Fruit fly (Drosophila melanogaster) whole organism, embryonic: ENCODE measurements around the gene CG12702.

Experiments
- Bgb ChIP-seq: fragments of 200-800 bp; sonication (Bioruptor generic); IDR thresholded peaks from 2 replicates; pipeline ENCODE4 v1.3.6; 2022; ENCODE audit warnings: missing biosample characterization, missing genetic modification characterization; ENCODE audit not compliant: partially characterized antibody
- CG10267 ChIP-seq: fragments of 200-800 bp; sonication (Bioruptor generic); optimal IDR thresholded peaks from 2 replicates; lab custom pipeline; 2018; ENCODE audit warnings: missing biosample characterization, mild to moderate bottlenecking, missing genetic modification characterization, moderate library complexity
- CG11085 ChIP-seq: fragments of 200-800 bp; sonication (Bioruptor generic); IDR thresholded peaks from 2 replicates; pipeline ENCODE4 v1.3.6; 2022; ENCODE audit warnings: missing biosample characterization, missing genetic modification characterization
- CG12104 ChIP-seq: fragments of 200-800 bp; sonication (Bioruptor generic); optimal IDR thresholded peaks from 3 replicates; lab custom pipeline; 2016; ENCODE audit warnings: missing biosample characterization, missing genetic modification characterization
- CG13287 ChIP-seq: fragments of 200-800 bp; sonication (Bioruptor generic); IDR thresholded peaks from 2 replicates; pipeline ENCODE4 v1.3.6; 2022; ENCODE audit warnings: missing biosample characterization, missing genetic modification characterization; ENCODE audit not compliant: partially characterized antibody
- CG13424 ChIP-seq: fragments of 200-800 bp; sonication (Bioruptor generic); optimal IDR thresholded peaks from 2 replicates; lab custom pipeline; 2019; ENCODE audit warnings: missing biosample characterization, mild to moderate bottlenecking, missing genetic modification characterization, moderate library complexity
- CG13894 ChIP-seq: fragments of 200-800 bp; sonication (Bioruptor generic); optimal IDR thresholded peaks from 3 replicates; lab custom pipeline; 2018; ENCODE audit warnings: missing biosample characterization, mild to moderate bottlenecking, missing genetic modification characterization, moderate library complexity
- CG14050 ChIP-seq: fragments of 200-800 bp; sonication (Bioruptor generic); IDR thresholded peaks from 3 replicates; pipeline ENCODE4 v1.3.6; 2022; ENCODE audit warnings: missing biosample characterization, missing genetic modification characterization
- CG15479 ChIP-seq: fragments of 200-800 bp; sonication (Bioruptor generic); optimal IDR thresholded peaks from 3 replicates; lab custom pipeline; 2019; ENCODE audit warnings: missing biosample characterization, mild to moderate bottlenecking, missing genetic modification characterization, moderate library complexity
- CG16815 ChIP-seq: fragments of 200-800 bp; sonication (Bioruptor generic); optimal IDR thresholded peaks from 3 replicates; lab custom pipeline; 2017; ENCODE audit warnings: missing biosample characterization, mild to moderate bottlenecking, missing genetic modification characterization
- CG18599 ChIP-seq: fragments of 200-800 bp; sonication (Bioruptor generic); optimal IDR thresholded peaks from 3 replicates; lab custom pipeline; 2017; ENCODE audit warnings: missing biosample characterization, missing genetic modification characterization, mild to moderate bottlenecking, moderate library complexity, missing genetic modification reagents
- CG30020 ChIP-seq: fragments of 200-800 bp; optimal IDR thresholded peaks from 2 replicates; lab custom pipeline; 2019; ENCODE audit warnings: missing biosample characterization, mild to moderate bottlenecking, missing genetic modification characterization, moderate library complexity
- CG31388 ChIP-seq: fragments of 200-800 bp; sonication (Bioruptor generic); optimal IDR thresholded peaks from 2 replicates; lab custom pipeline; 2016; ENCODE audit warnings: missing biosample characterization, missing genetic modification characterization
- CG34422 ChIP-seq: fragments of 200-800 bp; sonication (Bioruptor generic); IDR thresholded peaks from 3 replicates; pipeline ENCODE4 v1.3.6; 2022; ENCODE audit warnings: missing biosample characterization, missing genetic modification characterization
- CG4360 ChIP-seq: fragments of 200-800 bp; sonication (Bioruptor generic); IDR thresholded peaks from 2 replicates; pipeline ENCODE4 v1.3.6; 2022; ENCODE audit warnings: missing biosample characterization, missing genetic modification characterization
- CG4404 ChIP-seq: fragments of 200-800 bp; sonication (Bioruptor generic); IDR thresholded peaks from 2 replicates; pipeline ENCODE4 v1.3.6; 2022; ENCODE audit warnings: missing biosample characterization, missing genetic modification characterization
- CG7839 ChIP-seq: fragments of 200-800 bp; sonication (Bioruptor generic); optimal IDR thresholded peaks from 3 replicates; lab custom pipeline; 2018; ENCODE audit warnings: missing biosample characterization, mild to moderate bottlenecking, missing genetic modification characterization, moderate library complexity
- CG8089 ChIP-seq: fragments of 200-800 bp; sonication (Bioruptor generic); optimal IDR thresholded peaks from 3 replicates; lab custom pipeline; 2016; ENCODE audit warnings: missing biosample characterization, missing genetic modification characterization
- Camta ChIP-seq: fragments of 200-800 bp; sonication (Bioruptor generic); optimal IDR thresholded peaks from 2 replicates; lab custom pipeline; 2016; ENCODE audit warnings: missing biosample characterization, missing genetic modification characterization
- Dbx ChIP-seq: fragments of 200-800 bp; sonication (Bioruptor generic); IDR thresholded peaks from 3 replicates; pipeline ENCODE4 v1.3.6; 2022; ENCODE audit warnings: missing biosample characterization, missing genetic modification characterization
- Dip2 ChIP-seq: fragments of 200-800 bp; sonication (Bioruptor generic); IDR thresholded peaks from 2 replicates; pipeline ENCODE4 v1.3.6; 2022; ENCODE audit warnings: missing biosample characterization, missing genetic modification characterization
- Gug ChIP-seq: fragments of 200-800 bp; sonication (Bioruptor generic); IDR thresholded peaks from 4 replicates; pipeline ENCODE4 v1.3.6; 2022; ENCODE audit warnings: missing biosample characterization, missing genetic modification characterization
- Oli ChIP-seq: fragments of 200-800 bp; sonication (Bioruptor generic); optimal IDR thresholded peaks from 2 replicates; lab custom pipeline; 2018; ENCODE audit warnings: missing biosample characterization, mild to moderate bottlenecking, missing genetic modification characterization, moderate library complexity
- Stat92E ChIP-seq, 3 experiments: fragments of >200 bp in 2 of 3; fragments of 200-800 bp in 1 of 3; sonication (Bioruptor generic) in 1 of 3; optimal IDR thresholded peaks; 2 replicates each; lab custom pipeline; 2017 to 2019; ENCODE audit warnings: missing biosample characterization in 3 of 3, missing genetic modification characterization in 3 of 3, mild to moderate bottlenecking in 1 of 3, moderate library complexity in 1 of 3
- aop ChIP-seq: fragments of 200-800 bp; sonication (Bioruptor generic); IDR thresholded peaks from 2 replicates; pipeline ENCODE4 v1.3.6; 2022; ENCODE audit warnings: missing biosample characterization, missing genetic modification characterization
- ara ChIP-seq: fragments of 200-800 bp; sonication (Bioruptor generic); IDR thresholded peaks from 2 replicates; pipeline ENCODE4 v1.3.6; 2022; ENCODE audit warnings: missing biosample characterization, missing genetic modification characterization
- bowl ChIP-seq: fragments of 200-800 bp; sonication (Bioruptor generic); IDR thresholded peaks from 2 replicates; pipeline ENCODE4 v1.3.6; 2022; ENCODE audit warnings: missing biosample characterization, missing genetic modification characterization
- cg ChIP-seq: fragments of 200-800 bp; sonication (Bioruptor generic); optimal IDR thresholded peaks from 3 replicates; lab custom pipeline; 2019; ENCODE audit warnings: missing biosample characterization, mild to moderate bottlenecking, missing genetic modification characterization, moderate library complexity
- corto ChIP-seq: fragments of 200-800 bp; sonication (Bioruptor generic); optimal IDR thresholded peaks from 2 replicates; lab custom pipeline; 2016; ENCODE audit warnings: missing biosample characterization, mild to moderate bottlenecking, missing genetic modification characterization, moderate library complexity
- dpn ChIP-seq, 2 experiments: fragments of 200-800 bp; sonication (Bioruptor generic); optimal IDR thresholded peaks; 3 replicates each; lab custom pipeline; 2016; ENCODE audit warnings: missing biosample characterization in 2 of 2, missing genetic modification characterization in 2 of 2
- fd3F ChIP-seq: fragments of 200-800 bp; sonication (Bioruptor generic); optimal IDR thresholded peaks from 2 replicates; lab custom pipeline; 2018; ENCODE audit warnings: missing biosample characterization, mild to moderate bottlenecking, missing genetic modification characterization, moderate library complexity
- grn ChIP-seq: fragments of 200-800 bp; sonication (Bioruptor generic); optimal IDR thresholded peaks from 3 replicates; lab custom pipeline; 2017; ENCODE audit warnings: missing biosample characterization, missing genetic modification characterization
- hb ChIP-seq: fragments of 200-800 bp; sonication (Bioruptor generic); IDR thresholded peaks from 3 replicates; pipeline ENCODE4 v1.3.6; 2022; ENCODE audit warnings: missing biosample characterization, missing genetic modification characterization; ENCODE audit not compliant: partially characterized antibody
- kni ChIP-seq: fragments of 200-800 bp; sonication (Bioruptor generic); optimal IDR thresholded peaks from 3 replicates; lab custom pipeline; 2017; ENCODE audit warnings: mild to moderate bottlenecking, missing biosample characterization, missing genetic modification reagents, missing genetic modification characterization
- p53 ChIP-seq: fragments of 200-800 bp; sonication (Bioruptor generic); optimal IDR thresholded peaks from 2 replicates; lab custom pipeline; 2016; ENCODE audit warnings: missing biosample characterization, missing genetic modification characterization
- pros ChIP-seq: fragments of 200-800 bp; sonication (Bioruptor generic); optimal IDR thresholded peaks from 3 replicates; lab custom pipeline; 2019; ENCODE audit warnings: missing biosample characterization, mild to moderate bottlenecking, missing genetic modification characterization, moderate library complexity
- salm ChIP-seq: fragments of 200-800 bp; sonication (Bioruptor generic); optimal IDR thresholded peaks from 2 replicates; lab custom pipeline; 2018; ENCODE audit warnings: missing biosample characterization, mild to moderate bottlenecking, missing genetic modification characterization
- schlank ChIP-seq: fragments of 200-800 bp; sonication (Bioruptor generic); optimal IDR thresholded peaks from 2 replicates; lab custom pipeline; 2018; ENCODE audit warnings: missing biosample characterization, mild to moderate bottlenecking, missing genetic modification characterization
- sens ChIP-seq: fragments of 200-800 bp; sonication (Bioruptor generic); peaks from one replicate; lab custom pipeline; 2016; ENCODE audit warnings: missing biosample characterization, missing genetic modification characterization
- shn ChIP-seq: fragments of 200-800 bp; sonication (Bioruptor generic); optimal IDR thresholded peaks from 3 replicates; lab custom pipeline; 2016; ENCODE audit warnings: missing biosample characterization, missing genetic modification characterization
- sim ChIP-seq: fragments of 200-800 bp; sonication (Bioruptor generic); IDR thresholded peaks from 2 replicates; pipeline ENCODE4 v1.3.6; 2022; ENCODE audit warnings: missing biosample characterization, missing genetic modification characterization
- slp2 ChIP-seq: fragments of 200-800 bp; sonication (Bioruptor generic); optimal IDR thresholded peaks from 2 replicates; lab custom pipeline; 2016; ENCODE audit warnings: missing biosample characterization, missing genetic modification characterization
- sob ChIP-seq: fragments of 200-800 bp; sonication (Bioruptor generic); IDR thresholded peaks from 2 replicates; pipeline ENCODE4 v1.3.6; 2022; ENCODE audit warnings: missing biosample characterization, missing genetic modification characterization
- tll ChIP-seq, 2 experiments: fragments of 200-800 bp in 1 of 2; fragments of >200 bp in 1 of 2; sonication (Bioruptor generic) in 1 of 2; optimal IDR thresholded peaks; 2 replicates each; lab custom pipeline; 2017 to 2019; ENCODE audit warnings: missing biosample characterization in 2 of 2, missing genetic modification characterization in 2 of 2, mild to moderate bottlenecking in 1 of 2, moderate library complexity in 1 of 2
- toy ChIP-seq: fragments of 200-800 bp; sonication (Bioruptor generic); IDR thresholded peaks from 2 replicates; pipeline ENCODE4 v1.3.6; 2022; ENCODE audit warnings: missing biosample characterization, missing genetic modification characterization
- tx ChIP-seq: fragments of 200-800 bp; sonication (Bioruptor generic); optimal IDR thresholded peaks from 2 replicates; lab custom pipeline; 2016; ENCODE audit warnings: missing biosample characterization, missing genetic modification characterization
- vfl ChIP-seq: fragments of 200-800 bp; sonication (Bioruptor generic); optimal IDR thresholded peaks from 2 replicates; lab custom pipeline; 2016; ENCODE audit warnings: missing biosample characterization, missing genetic modification characterization
- zen ChIP-seq: fragments of 200-800 bp; sonication (Bioruptor generic); optimal IDR thresholded peaks from 3 replicates; lab custom pipeline; 2018; ENCODE audit warnings: missing biosample characterization, mild to moderate bottlenecking, missing genetic modification characterization, moderate library complexity

Gene CG12702

dm6 chrX:19772002-19772622 lies 7.4 kb upstream of the CG12702 start:
- peak in 1 of 2 experiments; percentile 63 for TF ChIP-seq tll (GFP tag; optimal IDR thresholded peaks at IDR 0.05; lab: Kevin White, UChicago)
- peak; percentile 98 for TF ChIP-seq pros (GFP tag; lab: Kevin White, UChicago)
- no peak for TF ChIP-seq fd3F (GFP tag; lab: Kevin White, UChicago)
- TF ChIP-seq zen, result peak; percentile 96
- TF ChIP-seq CG11085 (GFP tag; lab: Robert Waterston, UW), result no peak
- no peak for TF ChIP-seq Camta (GFP tag; lab: Kevin White, UChicago)
- TF ChIP-seq slp2, result no peak
- peak; percentile 7 for TF ChIP-seq kni (GFP tag; lab: Kevin White, UChicago)
- TF ChIP-seq CG8089 (GFP tag; lab: Kevin White, UChicago), result no peak
- TF ChIP-seq Oli (tag; lab: Kevin White, UChicago), result no peak
- peak; percentile 32 for TF ChIP-seq grn (GFP tag; lab: Kevin White, UChicago)
- TF ChIP-seq sens (GFP tag; lab: Kevin White, UChicago), result no peak
- peak; percentile 85 for TF ChIP-seq CG15479 (GFP tag; lab: Kevin White, UChicago)
- TF ChIP-seq Bgb (GFP tag; lab: Robert Waterston, UW), result no peak
- TF ChIP-seq CG13424 (tag; lab: Kevin White, UChicago), result no peak
- no peak for TF ChIP-seq CG13287 (GFP tag; lab: Robert Waterston, UW)
- TF ChIP-seq cg (GFP tag; lab: Kevin White, UChicago), result peak; percentile 61
- TF ChIP-seq CG34422 (GFP tag; lab: Robert Waterston, UW), result no peak
- TF ChIP-seq CG12104 (GFP tag; lab: Kevin White, UChicago), result no peak
- TF ChIP-seq CG4360 (GFP tag; lab: Robert Waterston, UW), result peak; percentile 51; the same call in 1 of the 2 replicates
- no peak for TF ChIP-seq vfl
- TF ChIP-seq p53 (GFP tag; lab: Kevin White, UChicago), result no peak
- TF ChIP-seq shn (GFP tag; lab: Kevin White, UChicago), result no peak

- TF ChIP-seq CG12104 (GFP tag; lab: Kevin White, UChicago), result no peak
- TF ChIP-seq sim, result peak; percentile 48; the same call in 1 of the 2 replicates
- TF ChIP-seq CG30020 (tag; lab: Kevin White, UChicago), result no peak
- TF ChIP-seq toy (GFP tag; lab: Robert Waterston, UW), result no peak
- TF ChIP-seq CG31388 (GFP tag; lab: Kevin White, UChicago), result no peak
- no peak for TF ChIP-seq bowl
- TF ChIP-seq CG14050 (GFP tag; lab: Robert Waterston, UW), result no peak
- no peak for TF ChIP-seq Stat92E (GFP tag; optimal IDR thresholded peaks at IDR 0.05; lab: Kevin White, UChicago)
- peak; percentile 26 for TF ChIP-seq CG18599 (GFP tag; lab: Kevin White, UChicago)
- TF ChIP-seq sob, result no peak
- TF ChIP-seq Dbx (GFP tag; lab: Robert Waterston, UW), result no peak
- TF ChIP-seq CG4404 (GFP tag; lab: Robert Waterston, UW), result peak; percentile 32; the same call in 1 of the 2 replicates
- TF ChIP-seq hb, result no peak
- TF ChIP-seq CG7839 (tag; lab: Kevin White, UChicago), result peak; percentile 51
- no peak for TF ChIP-seq Dip2
- no peak for TF ChIP-seq aop (GFP tag; lab: Robert Waterston, UW)
- peak; percentile 64 for TF ChIP-seq CG10267 (tag; lab: Kevin White, UChicago)
- TF ChIP-seq ara, result peak; percentile 69
- peak; percentile 22 for TF ChIP-seq tx
- no peak for TF ChIP-seq corto (GFP tag; lab: Kevin White, UChicago)
- no peak for TF ChIP-seq salm (tag; lab: Kevin White, UChicago)
- TF ChIP-seq schlank (tag; lab: Kevin White, UChicago), result no peak
- TF ChIP-seq CG13894 (tag; lab: Kevin White, UChicago), result no peak
- TF ChIP-seq Gug (GFP tag; lab: Robert Waterston, UW), result no peak
- peak; percentile 5 to 42 for TF ChIP-seq dpn (GFP tag; optimal IDR thresholded peaks at IDR 0.05; lab: Kevin White, UChicago)
- peak; percentile 45 for TF ChIP-seq CG16815 (GFP tag; lab: Kevin White, UChicago)
These were observed 5.3 kb upstream of the CG12702 start for dm6 chrX:19769821-19770519.
